Fruit fly (Drosophila melanogaster) whole organism, embryonic: ENCODE measurements around the gene CG5768.

Source experiments
- Bgb ChIP-seq: fragments of 200-800 bp; sonication (Bioruptor generic); IDR thresholded peaks from 2 replicates; pipeline ENCODE4 v1.3.6; 2022; ENCODE audit warnings: missing biosample characterization, missing genetic modification characterization; ENCODE audit not compliant: partially characterized antibody
- CG18476 ChIP-seq: fragments of 200-800 bp; sonication (Bioruptor generic); optimal IDR thresholded peaks from 2 replicates; lab custom pipeline; 2016; ENCODE audit warnings: missing biosample characterization, mild to moderate bottlenecking, missing genetic modification characterization

DNA sequence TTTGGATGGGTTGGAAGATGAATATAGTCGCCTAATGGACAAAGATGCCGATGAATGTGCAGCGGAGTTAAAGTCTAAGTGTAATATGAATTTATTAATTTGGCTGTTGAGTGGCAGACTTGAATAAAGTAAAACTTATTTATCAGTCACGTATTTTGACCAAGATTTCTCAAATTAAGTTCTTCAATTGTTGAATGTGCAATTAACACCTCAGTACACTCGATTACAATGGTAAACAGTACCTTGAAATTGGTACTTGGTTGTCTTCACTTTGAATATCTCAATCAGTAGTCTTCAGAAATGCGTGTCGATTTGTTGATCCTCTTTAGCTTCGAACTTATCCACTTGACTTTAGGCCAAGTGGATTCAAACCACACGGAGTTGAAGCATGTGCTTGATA is 20.9 kb downstream of the CG5768 start, which contains the start of gene CG13614:
- TF ChIP-seq Bgb (GFP tag; lab: Robert Waterston, UW) (no peak), CG18476 (GFP tag; lab: Kevin White, UChicago) (no peak)
